Worm (Caenorhabditis elegans): ENCODE measurements around the gene srt-37.

DNA sequence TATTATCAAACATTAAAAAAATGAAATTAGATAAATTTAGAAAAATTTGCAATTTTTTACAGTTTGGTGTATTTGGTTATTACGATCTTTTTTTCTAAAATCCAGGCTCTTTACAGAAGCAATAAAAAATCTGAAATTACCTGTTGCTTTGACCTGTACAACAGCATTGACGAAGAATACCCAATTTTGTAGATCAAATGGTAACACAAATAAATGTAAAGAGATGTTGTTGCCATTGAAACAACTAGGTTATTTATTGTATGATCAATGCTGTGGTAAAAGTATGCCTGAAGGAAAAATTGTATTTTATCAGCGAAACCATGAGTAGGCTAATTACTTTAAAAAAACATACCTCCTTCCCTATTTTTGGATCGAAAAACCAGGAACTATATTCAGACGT lies 40.0 kb downstream of the srt-37 start:
- no peak for TF ChIP-seq T22C8.4 (GFP tag; IDR thresholded peaks at IDR 0.05)
- TF ChIP-seq klf-2 (GFP tag; conservative IDR thresholded peaks at IDR 0.05), result no peak
- no peak for TF ChIP-seq tab-1 (GFP tag; IDR thresholded peaks at IDR 0.05)
- TF ChIP-seq med-1 (GFP tag; optimal IDR thresholded peaks at IDR 0.05; ENCODE audit: insufficient read depth), result no peak
